Worm (Caenorhabditis elegans) whole organism, late embryonic: ENCODE measurements around the gene sex-1.

Experiments used
- ama-1 ChIP-seq: fragments of 150-350 bp; optimal IDR thresholded peaks from 2 replicates; lab custom pipeline; 2014
- ceh-31 ChIP-seq: sonication (generic microtip); optimal IDR thresholded peaks from 2 replicates; lab custom pipeline; 2016; ENCODE audit warnings: missing genetic modification characterization, missing compliant biosample characterization
- ceh-9 ChIP-seq: sonication (generic microtip); optimal IDR thresholded peaks from 2 replicates; lab custom pipeline; 2016; ENCODE audit warnings: mild to moderate bottlenecking, missing genetic modification characterization, inconsistent platforms, missing compliant biosample characterization
- fkh-6 ChIP-seq: sonication (generic microtip); optimal IDR thresholded peaks from 2 replicates; lab custom pipeline; 2016; ENCODE audit warnings: missing genetic modification characterization, missing compliant biosample characterization
- pha-4 ChIP-seq: fragments of 150-350 bp; optimal IDR thresholded peaks from 2 replicates; lab custom pipeline; 2018; ENCODE audit warnings: missing biosample characterization, missing genetic modification reagents, missing genetic modification characterization
- rnt-1 ChIP-seq: sonication (generic microtip); optimal IDR thresholded peaks from 2 replicates; lab custom pipeline; 2016; ENCODE audit warnings: missing genetic modification characterization, missing compliant biosample characterization
- sox-4 ChIP-seq: sonication (generic microtip); optimal IDR thresholded peaks from 2 replicates; lab custom pipeline; 2017; ENCODE audit warnings: mild to moderate bottlenecking, missing genetic modification characterization, inconsistent platforms, missing compliant biosample characterization
- unc-42 ChIP-seq: sonication (generic microtip); optimal IDR thresholded peaks from 2 replicates; lab custom pipeline; 2016; ENCODE audit warnings: missing genotype, missing genetic modification characterization, missing compliant biosample characterization
- unc-86 ChIP-seq: sonication (generic microtip); optimal IDR thresholded peaks from 2 replicates; lab custom pipeline; 2016; ENCODE audit warnings: missing genetic modification characterization, missing compliant biosample characterization

- TF ChIP-seq sox-4 (tag; lab: Kevin White, UChicago) = no peak
- TF ChIP-seq ceh-31 (tag; lab: Kevin White, UChicago) = no peak
- TF ChIP-seq ceh-9 (tag; lab: Kevin White, UChicago) = no peak
- TF ChIP-seq rnt-1 (tag; lab: Kevin White, UChicago) = no peak
- TF ChIP-seq pha-4 (tag; lab: Kevin White, UChicago) = no peak
- TF ChIP-seq unc-42 (tag; lab: Kevin White, UChicago) = no peak
- no peak for TF ChIP-seq fkh-6
- TF ChIP-seq ama-1 (lab: Kevin White, UChicago) = no peak
- no peak for TF ChIP-seq unc-86
Measured at ce11 chrX:10216857-10217256, 11.6 kb upstream of the sex-1 start.
